Fruit fly (Drosophila melanogaster) whole organism, embryonic: ENCODE results near the gene Tet.

Experiments
- Adf1 ChIP-seq: fragments of 200-800 bp; sonication (Bioruptor generic); IDR thresholded peaks from 2 replicates; pipeline ENCODE4 v1.3.6; 2022; ENCODE audit warnings: missing biosample characterization, missing genetic modification characterization
- BEAF-32 ChIP-seq: fragments of 200-800 bp; sonication (Bioruptor generic); optimal IDR thresholded peaks from 3 replicates; lab custom pipeline; 2017; ENCODE audit warnings: missing biosample characterization, missing genetic modification characterization, mild to moderate bottlenecking, moderate library complexity, missing genetic modification reagents
- Bgb ChIP-seq: fragments of 200-800 bp; sonication (Bioruptor generic); IDR thresholded peaks from 2 replicates; pipeline ENCODE4 v1.3.6; 2022; ENCODE audit warnings: missing biosample characterization, missing genetic modification characterization; ENCODE audit not compliant: partially characterized antibody
- CG11085 ChIP-seq: fragments of 200-800 bp; sonication (Bioruptor generic); IDR thresholded peaks from 2 replicates; pipeline ENCODE4 v1.3.6; 2022; ENCODE audit warnings: missing biosample characterization, missing genetic modification characterization
- CG11504 ChIP-seq: fragments of 200-800 bp; sonication (Bioruptor generic); optimal IDR thresholded peaks from 3 replicates; lab custom pipeline; 2019; ENCODE audit warnings: missing biosample characterization, mild to moderate bottlenecking, missing genetic modification characterization, moderate library complexity
- CG11696 ChIP-seq: fragments of 200-800 bp; sonication (Bioruptor generic); IDR thresholded peaks from 2 replicates; pipeline ENCODE4 v1.3.6; 2022; ENCODE audit warnings: missing biosample characterization, missing genetic modification characterization
- CG12219 ChIP-seq: fragments of 200-800 bp; sonication (Bioruptor generic); optimal IDR thresholded peaks from 3 replicates; lab custom pipeline; 2018; ENCODE audit warnings: missing biosample characterization, mild to moderate bottlenecking, missing genetic modification characterization
- CG13296 ChIP-seq: fragments of 200-800 bp; sonication (Bioruptor generic); optimal IDR thresholded peaks from 3 replicates; lab custom pipeline; 2018; ENCODE audit warnings: missing biosample characterization, mild to moderate bottlenecking, missing genetic modification characterization
- CG17186 ChIP-seq: fragments of 200-800 bp; sonication (Bioruptor generic); optimal IDR thresholded peaks from 3 replicates; lab custom pipeline; 2017; ENCODE audit warnings: missing biosample characterization, missing genetic modification reagents, missing genetic modification characterization
- CG2678 ChIP-seq: fragments of 200-800 bp; sonication (Bioruptor generic); optimal IDR thresholded peaks from 3 replicates; lab custom pipeline; 2019; ENCODE audit warnings: missing biosample characterization, mild to moderate bottlenecking, missing genetic modification characterization, moderate library complexity
- CG2875 ChIP-seq: fragments of 200-800 bp; sonication (Bioruptor generic); optimal IDR thresholded peaks from 2 replicates; lab custom pipeline; 2017; ENCODE audit warnings: missing biosample characterization, mild to moderate bottlenecking, missing genetic modification characterization, missing genetic modification reagents
- CG34224 ChIP-seq: fragments of 200-800 bp; sonication (Bioruptor generic); IDR thresholded peaks from 3 replicates; pipeline ENCODE4 v1.3.6; 2022; ENCODE audit warnings: missing biosample characterization, missing genetic modification characterization; ENCODE audit not compliant: partially characterized antibody
- CG3726 ChIP-seq: fragments of 200-800 bp; sonication (Bioruptor generic); IDR thresholded peaks from 3 replicates; pipeline ENCODE4, ENCODE4 v1.3.6; 2022; ENCODE audit warnings: missing biosample characterization, missing genetic modification characterization
- CG6254 ChIP-seq: fragments of 200-800 bp; sonication (Bioruptor generic); optimal IDR thresholded peaks from 3 replicates; lab custom pipeline; 2017; ENCODE audit warnings: mild to moderate bottlenecking, missing biosample characterization, missing genetic modification reagents, missing genetic modification characterization
- CG6683 ChIP-seq: fragments of 200-800 bp; sonication (Bioruptor generic); optimal IDR thresholded peaks from 2 replicates; lab custom pipeline; 2017; ENCODE audit warnings: missing biosample characterization, mild to moderate bottlenecking, missing genetic modification characterization, missing genetic modification reagents
- CG6791 ChIP-seq: fragments of 200-800 bp; sonication (Bioruptor generic); IDR thresholded peaks from 3 replicates; pipeline ENCODE4 v1.3.6; 2022; ENCODE audit warnings: missing biosample characterization, missing genetic modification characterization; ENCODE audit not compliant: partially characterized antibody
- CG7357 ChIP-seq: fragments of 200-800 bp; sonication (Bioruptor generic); IDR thresholded peaks from 3 replicates; pipeline ENCODE4 v1.3.6; 2022; ENCODE audit warnings: missing biosample characterization, missing genetic modification characterization
- CG9437 ChIP-seq: fragments of 200-800 bp; sonication (Bioruptor generic); optimal IDR thresholded peaks from 2 replicates; lab custom pipeline; 2018; ENCODE audit warnings: missing biosample characterization, mild to moderate bottlenecking, missing genetic modification characterization
- CTCF ChIP-seq: fragments of 200-800 bp; sonication (Bioruptor generic); optimal IDR thresholded peaks from 2 replicates; lab custom pipeline; 2017; ENCODE audit warnings: missing biosample characterization, mild to moderate bottlenecking, missing genetic modification characterization, moderate library complexity
- D19B ChIP-seq: fragments of 200-800 bp; sonication (Bioruptor generic); optimal IDR thresholded peaks from 2 replicates; lab custom pipeline; 2017; ENCODE audit warnings: missing biosample characterization, mild to moderate bottlenecking, missing genetic modification characterization
- Dref ChIP-seq: fragments of 200-800 bp; sonication (Bioruptor generic); IDR thresholded peaks from 2 replicates; pipeline ENCODE4 v1.3.6; 2022; ENCODE audit warnings: missing biosample characterization, missing genetic modification characterization
- Drgx ChIP-seq: fragments of 200-800 bp; sonication (Bioruptor generic); IDR thresholded peaks from 2 replicates; pipeline ENCODE4 v1.3.6; 2022; ENCODE audit warnings: missing biosample characterization, missing genetic modification characterization
- Fer1 ChIP-seq: fragments of 200-800 bp; sonication (Bioruptor generic); optimal IDR thresholded peaks from 2 replicates; lab custom pipeline; 2017; ENCODE audit warnings: missing biosample characterization, mild to moderate bottlenecking, missing genetic modification characterization
- HLH4C ChIP-seq: fragments of 200-800 bp; sonication (Bioruptor generic); IDR thresholded peaks from 3 replicates; pipeline ENCODE4 v1.3.6; 2022; ENCODE audit warnings: missing biosample characterization, missing genetic modification characterization; ENCODE audit not compliant: partially characterized antibody
- Hmx ChIP-seq: fragments of 200-800 bp; sonication (Bioruptor generic); optimal IDR thresholded peaks from 2 replicates; lab custom pipeline; 2016; ENCODE audit warnings: missing biosample characterization, missing genetic modification characterization
- MBD-R2 ChIP-seq: fragments of 200-800 bp; sonication (Bioruptor generic); IDR thresholded peaks from 2 replicates; pipeline ENCODE4 v1.3.6; 2022; ENCODE audit warnings: missing biosample characterization, missing genetic modification characterization
- Sry-δ ChIP-seq: fragments of 200-800 bp; sonication (Bioruptor generic); optimal IDR thresholded peaks from 2 replicates; lab custom pipeline; 2016; ENCODE audit warnings: missing biosample characterization, missing genetic modification characterization
- Ssrp ChIP-seq: fragments of 200-800 bp; sonication (Bioruptor generic); optimal IDR thresholded peaks from 2 replicates; lab custom pipeline; 2018; ENCODE audit warnings: missing biosample characterization, mild to moderate bottlenecking, missing genetic modification characterization, moderate library complexity
- Stat92E ChIP-seq, 3 experiments: fragments of >200 bp in 2 of 3; fragments of 200-800 bp in 1 of 3; sonication (Bioruptor generic) in 1 of 3; optimal IDR thresholded peaks; 2 replicates each; lab custom pipeline; 2017 to 2019; ENCODE audit warnings: missing biosample characterization in 3 of 3, missing genetic modification characterization in 3 of 3, mild to moderate bottlenecking in 1 of 3, moderate library complexity in 1 of 3
- ac ChIP-seq: fragments of 200-800 bp; sonication (Bioruptor generic); optimal IDR thresholded peaks from 3 replicates; lab custom pipeline; 2017; ENCODE audit warnings: missing biosample characterization, mild to moderate bottlenecking, missing genetic modification characterization
- amos ChIP-seq: fragments of 200-800 bp; sonication (Bioruptor generic); IDR thresholded peaks from 2 replicates; pipeline ENCODE4 v1.3.6; 2022; ENCODE audit warnings: missing biosample characterization, missing genetic modification characterization; ENCODE audit not compliant: partially characterized antibody
- bigmax ChIP-seq: fragments of 200-800 bp; sonication (Bioruptor generic); optimal IDR thresholded peaks from 2 replicates; lab custom pipeline; 2018; ENCODE audit warnings: missing biosample characterization, mild to moderate bottlenecking, missing genetic modification characterization
- crp ChIP-seq, 2 experiments: fragments of 200-800 bp; sonication (Bioruptor generic); optimal IDR thresholded peaks; 2 replicates in 1 of 2; 3 replicates in 1 of 2; lab custom pipeline; 2017; ENCODE audit warnings: missing biosample characterization in 2 of 2, missing genetic modification characterization in 2 of 2, mild to moderate bottlenecking in 1 of 2, moderate library complexity in 1 of 2
- dm ChIP-seq: fragments of 200-800 bp; sonication (Bioruptor generic); optimal IDR thresholded peaks from 3 replicates; lab custom pipeline; 2016; ENCODE audit warnings: missing biosample characterization, missing genetic modification characterization
- en ChIP-seq: fragments of 200-800 bp; sonication (Bioruptor generic); optimal IDR thresholded peaks from 2 replicates; lab custom pipeline; 2016; ENCODE audit warnings: missing biosample characterization, missing genetic modification characterization
- eve ChIP-seq, 2 experiments: fragments of >200 bp; optimal IDR thresholded peaks; 2 replicates each; lab custom pipeline; 2017; ENCODE audit warnings: missing biosample characterization in 2 of 2, missing genetic modification characterization in 2 of 2
- mam ChIP-seq: fragments of 200-800 bp; sonication (Bioruptor generic); optimal IDR thresholded peaks from 3 replicates; lab custom pipeline; 2016; ENCODE audit warnings: missing biosample characterization, missing genetic modification characterization
- otp ChIP-seq: fragments of 200-800 bp; sonication (Bioruptor generic); IDR thresholded peaks from 3 replicates; pipeline ENCODE4, ENCODE4 v1.3.6; 2022; ENCODE audit warnings: missing biosample characterization, missing genetic modification characterization
- pb ChIP-seq: fragments of 200-800 bp; sonication (Bioruptor generic); optimal IDR thresholded peaks from 3 replicates; lab custom pipeline; 2016; ENCODE audit warnings: missing biosample characterization, missing genetic modification characterization
- pnt ChIP-seq: fragments of 200-800 bp; sonication (Bioruptor generic); optimal IDR thresholded peaks from 3 replicates; lab custom pipeline; 2016; ENCODE audit warnings: missing biosample characterization, missing genetic modification characterization
- prd ChIP-seq, 3 experiments: fragments of >200 bp in 2 of 3; fragments of 200-800 bp in 1 of 3; sonication (Bioruptor generic) in 1 of 3; optimal IDR thresholded peaks in 2 of 3; IDR thresholded peaks in 1 of 3; 2 replicates in 2 of 3; 3 replicates in 1 of 3; pipeline versions ENCODE4 v1.3.6 to Lab custom; 2017 to 2022; ENCODE audit warnings: missing biosample characterization in 1 of 3, missing genetic modification characterization in 1 of 3
- ro ChIP-seq: fragments of 200-800 bp; sonication (Bioruptor generic); IDR thresholded peaks from 2 replicates; pipeline ENCODE4 v1.3.6; 2022; ENCODE audit warnings: missing biosample characterization, missing genetic modification characterization
- schlank ChIP-seq: fragments of 200-800 bp; sonication (Bioruptor generic); optimal IDR thresholded peaks from 2 replicates; lab custom pipeline; 2018; ENCODE audit warnings: missing biosample characterization, mild to moderate bottlenecking, missing genetic modification characterization
- slbo ChIP-seq: fragments of 200-800 bp; sonication (Bioruptor generic); IDR thresholded peaks from 2 replicates; pipeline ENCODE4 v1.3.6; 2022; ENCODE audit warnings: missing biosample characterization, missing genetic modification characterization
- ttk ChIP-seq: fragments of 200-800 bp; sonication (Bioruptor generic); IDR thresholded peaks from 2 replicates; pipeline ENCODE4 v2.1.2; 2022; ENCODE audit warnings: missing biosample characterization, missing genetic modification characterization
- tup ChIP-seq: fragments of 200-800 bp; sonication (Bioruptor generic); optimal IDR thresholded peaks from 2 replicates; lab custom pipeline; 2016; ENCODE audit warnings: missing biosample characterization, mild to moderate bottlenecking, missing genetic modification characterization, moderate library complexity
- zf30C ChIP-seq: fragments of 200-800 bp; sonication (Bioruptor generic); optimal IDR thresholded peaks from 3 replicates; lab custom pipeline; 2018; ENCODE audit warnings: missing biosample characterization, mild to moderate bottlenecking, missing genetic modification characterization
- zfh1 ChIP-seq: fragments of 200-800 bp; sonication (Bioruptor generic); IDR thresholded peaks from 3 replicates; pipeline ENCODE4 v1.3.6; 2022; ENCODE audit warnings: missing biosample characterization, missing genetic modification characterization

Gene Tet

dm6 chr3L:2766269-2767088 is 112.5 kb downstream of the Tet start, which contains the start of the genes Mrtf and Non2 (continued):
- TF ChIP-seq CG17186 (GFP tag; lab: Kevin White, UChicago): peak; percentile 30
- TF ChIP-seq zf30C (GFP tag; lab: Kevin White, UChicago): no peak
- no peak for TF ChIP-seq prd (optimal IDR thresholded peaks at IDR 0.05; lab: Kevin White, UChicago)
- peak; percentile 65; the same call in 2 of the 3 replicates for TF ChIP-seq prd (GFP tag; IDR thresholded peaks at IDR 0.05; lab: Robert Waterston, UW)
- TF ChIP-seq ttk: peak; percentile 52
- no peak for TF ChIP-seq eve (GFP tag; optimal IDR thresholded peaks at IDR 0.05; lab: Kevin White, UChicago)
- peak; percentile 19 for TF ChIP-seq CTCF
- TF ChIP-seq HLH4C: peak; percentile 88
- TF ChIP-seq CG11504 (tag; lab: Kevin White, UChicago): peak; percentile 62
- no peak for TF ChIP-seq bigmax (GFP tag; lab: Kevin White, UChicago)
- TF ChIP-seq mam (GFP tag; lab: Kevin White, UChicago): peak; percentile 72
- TF ChIP-seq Stat92E (GFP tag; optimal IDR thresholded peaks at IDR 0.05; lab: Kevin White, UChicago): no peak
- TF ChIP-seq CG13296 (GFP tag; lab: Kevin White, UChicago): peak; percentile 37
- peak; percentile 15 for TF ChIP-seq pb (GFP tag; lab: Kevin White, UChicago)
- TF ChIP-seq ac: no peak
- TF ChIP-seq CG11696 (GFP tag; lab: Robert Waterston, UW): 0 out of 2 replicates have a peak, but pooled peaks have one; percentile 14
- TF ChIP-seq Fer1 (GFP tag; lab: Kevin White, UChicago): peak; percentile 26
- no peak for TF ChIP-seq CG11085
- TF ChIP-seq CG7357 (GFP tag; lab: Robert Waterston, UW): no peak; the same call in 2 of the 3 replicates
- peak; percentile 89 for TF ChIP-seq BEAF-32
- TF ChIP-seq CG9437 (GFP tag; lab: Kevin White, UChicago): peak; percentile 45
- peak; percentile 66 for TF ChIP-seq CG2678 (tag; lab: Kevin White, UChicago)
- TF ChIP-seq dm (GFP tag; lab: Kevin White, UChicago): peak; percentile 40
- TF ChIP-seq Drgx (GFP tag; lab: Robert Waterston, UW): no peak
- TF ChIP-seq Ssrp (tag; lab: Kevin White, UChicago): peak; percentile 40
- peak; percentile 84 for TF ChIP-seq Bgb (GFP tag; lab: Robert Waterston, UW)
- no peak for TF ChIP-seq CG12219 (GFP tag; lab: Kevin White, UChicago)
- TF ChIP-seq pnt (GFP tag; lab: Kevin White, UChicago): peak; percentile 55
- TF ChIP-seq CG6683: no peak
- TF ChIP-seq zfh1 (GFP tag; lab: Robert Waterston, UW): peak; percentile 43; the same call in 2 of the 3 replicates
- TF ChIP-seq CG2875 (GFP tag; lab: Kevin White, UChicago): no peak
- no peak for TF ChIP-seq ro (GFP tag; lab: Robert Waterston, UW)
- TF ChIP-seq otp: peak; percentile 17; the same call in 1 of the 3 replicates
- TF ChIP-seq Hmx (GFP tag; lab: Kevin White, UChicago): peak; percentile 33
- TF ChIP-seq slbo (GFP tag; lab: Robert Waterston, UW): peak; percentile 78
- TF ChIP-seq Adf1: no peak
- no peak for TF ChIP-seq CG6254
- TF ChIP-seq Sry-δ (GFP tag; lab: Kevin White, UChicago): peak; percentile 91
- no peak for TF ChIP-seq CG3726
- TF ChIP-seq CG6791 (GFP tag; lab: Robert Waterston, UW): peak; percentile 86
- peak; percentile 8 for TF ChIP-seq D19B (GFP tag; lab: Kevin White, UChicago)
- TF ChIP-seq en: no peak
- peak; percentile 20 for TF ChIP-seq schlank (tag; lab: Kevin White, UChicago)
- TF ChIP-seq CG34224: peak; percentile 70
- TF ChIP-seq Dref: peak; percentile 87
- TF ChIP-seq tup (GFP tag; lab: Kevin White, UChicago): peak; percentile 2
- TF ChIP-seq amos: peak; percentile 83
- peak; percentile 66 for TF ChIP-seq MBD-R2
- peak in 1 of 2 experiments; percentile 29 for TF ChIP-seq crp (GFP tag; optimal IDR thresholded peaks at IDR 0.05; lab: Kevin White, UChicago)
